Worm (Caenorhabditis elegans) whole organism, young adult: ENCODE results near the gene CD4.8.

ENCODE experiments used
- B0035.1 ChIP-seq: sonication (generic microtip); optimal IDR thresholded peaks from 2 replicates; lab custom pipeline; 2016; ENCODE audit warnings: missing genetic modification characterization, mild to moderate bottlenecking, missing compliant biosample characterization, missing genotype, missing genetic modification reagents
- C17E4.6 ChIP-seq: fragments of 200-800 bp; sonication (Bioruptor generic); IDR thresholded peaks from 2 replicates; pipeline ENCODE4 v1.3.6; 2022; ENCODE audit warnings: missing genetic modification reagents, missing genetic modification characterization, missing compliant biosample characterization
- D2030.7 ChIP-seq: fragments of 200-800 bp; sonication (Bioruptor generic); IDR thresholded peaks from 2 replicates; pipeline ENCODE4 v1.3.6; 2022; ENCODE audit warnings: missing genetic modification reagents, missing genetic modification characterization, missing compliant biosample characterization
- F10E7.11 ChIP-seq: sonication (generic microtip); optimal IDR thresholded peaks from 2 replicates; lab custom pipeline; 2017; ENCODE audit warnings: mild to moderate bottlenecking, missing genetic modification characterization, moderate library complexity, missing compliant biosample characterization
- F37B4.10 ChIP-seq: fragments of 200-800 bp; sonication (Bioruptor generic); IDR thresholded peaks from 2 replicates; pipeline ENCODE4 v1.3.6; 2022; ENCODE audit warnings: missing genetic modification characterization, missing compliant biosample characterization
- F49E8.2 ChIP-seq: sonication (generic microtip); optimal IDR thresholded peaks from 3 replicates; lab custom pipeline; 2017; ENCODE audit warnings: missing genetic modification characterization, mild to moderate bottlenecking, missing compliant biosample characterization, antibody characterized with exemption, moderate library complexity; ENCODE audit not compliant: insufficient read depth
- F52B5.7 ChIP-seq: sonication (generic microtip); optimal IDR thresholded peaks from 2 replicates; lab custom pipeline; 2016; ENCODE audit warnings: mild to moderate bottlenecking, missing genetic modification characterization, missing compliant biosample characterization
- F57C9.4 ChIP-seq: sonication (generic microtip); optimal IDR thresholded peaks from 2 replicates; lab custom pipeline; 2017; ENCODE audit warnings: mild to moderate bottlenecking, missing genetic modification characterization, missing compliant biosample characterization
- K12H6.12 ChIP-seq: fragments of 200-800 bp; sonication (Bioruptor generic); optimal IDR thresholded peaks from 2 replicates; lab custom pipeline; 2018; ENCODE audit warnings: mild to moderate bottlenecking, missing genetic modification characterization, missing compliant biosample characterization
- Y53G8AR.9 ChIP-seq: fragments of 200-800 bp; sonication (Bioruptor generic); conservative IDR thresholded peaks from 2 replicates; pipeline ENCODE4 v1.3.6; 2022; ENCODE audit warnings: missing genetic modification reagents, missing genetic modification characterization, missing compliant biosample characterization
- akir-1 ChIP-seq: fragments of 200-800 bp; sonication (Bioruptor generic); optimal IDR thresholded peaks from 2 replicates; lab custom pipeline; 2018; ENCODE audit warnings: mild to moderate bottlenecking, missing genetic modification characterization, moderate library complexity, missing compliant biosample characterization
- ama-1 ChIP-seq, 3 experiments: fragments of 150-350 bp in 1 of 3; sonication (generic microtip) in 2 of 3; optimal IDR thresholded peaks; 2 replicates each; lab custom pipeline; 2014 to 2018; ENCODE audit warnings: missing biosample characterization in 2 of 3, missing genetic modification characterization in 2 of 3, missing genetic modification reagents in 2 of 3
- aptf-2 ChIP-seq: fragments of 200-800 bp; sonication (Bioruptor generic); conservative IDR thresholded peaks from 2 replicates; pipeline ENCODE4 v1.3.6; 2022; ENCODE audit warnings: missing genetic modification reagents, missing genetic modification characterization, missing compliant biosample characterization
- atf-7 ChIP-seq: sonication (generic microtip); optimal IDR thresholded peaks from 2 replicates; lab custom pipeline; 2017; ENCODE audit warnings: mild to moderate bottlenecking, missing genetic modification characterization, missing compliant biosample characterization
- athp-1 ChIP-seq: sonication (generic microtip); optimal IDR thresholded peaks from 2 replicates; lab custom pipeline; 2017; ENCODE audit warnings: mild to moderate bottlenecking, missing genetic modification characterization, missing compliant biosample characterization
- ccch-3 ChIP-seq: fragments of 200-800 bp; sonication (Bioruptor generic); optimal IDR thresholded peaks from 2 replicates; lab custom pipeline; 2018; ENCODE audit warnings: mild to moderate bottlenecking, missing genetic modification characterization, missing compliant biosample characterization
- ceh-100 ChIP-seq: fragments of 200-800 bp; sonication (Bioruptor generic); IDR thresholded peaks from 2 replicates; pipeline ENCODE4 v1.3.6; 2022; ENCODE audit warnings: missing genetic modification reagents, missing genetic modification characterization, missing compliant biosample characterization
- ceh-79 ChIP-seq: sonication (generic microtip); optimal IDR thresholded peaks from 2 replicates; lab custom pipeline; 2017; ENCODE audit warnings: mild to moderate bottlenecking, missing genetic modification characterization, missing compliant biosample characterization
- die-1 ChIP-seq: sonication (generic microtip); optimal IDR thresholded peaks from 2 replicates; lab custom pipeline; 2016; ENCODE audit warnings: missing genotype, mild to moderate bottlenecking, missing genetic modification characterization, missing compliant biosample characterization
- dox-1 ChIP-seq: fragments of 200-800 bp; sonication (Bioruptor generic); IDR thresholded peaks from 2 replicates; pipeline ENCODE4 v1.3.6; 2022; ENCODE audit warnings: missing genetic modification reagents, missing genetic modification characterization, missing compliant biosample characterization
- dpff-1 ChIP-seq: sonication (generic microtip); optimal IDR thresholded peaks from 2 replicates; lab custom pipeline; 2017; ENCODE audit warnings: mild to moderate bottlenecking, missing genetic modification characterization, missing compliant biosample characterization
- dpl-1 ChIP-seq: fragments of 150-350 bp; optimal IDR thresholded peaks from 2 replicates; lab custom pipeline; 2014; ENCODE audit warnings: missing biosample characterization, missing genetic modification reagents, missing genetic modification characterization
- egl-18 ChIP-seq: fragments of 200-800 bp; sonication (Bioruptor generic); IDR thresholded peaks from 2 replicates; pipeline ENCODE4 v1.3.6; 2022; ENCODE audit warnings: missing genetic modification reagents, missing genetic modification characterization, missing compliant biosample characterization
- lag-1 ChIP-seq: fragments of 200-800 bp; sonication (Bioruptor generic); IDR thresholded peaks from 2 replicates; pipeline ENCODE4 v1.3.6; 2022; ENCODE audit warnings: missing genetic modification reagents, missing genetic modification characterization, missing compliant biosample characterization
- let-526 ChIP-seq: fragments of 200-800 bp; sonication (Bioruptor generic); IDR thresholded peaks from 2 replicates; pipeline ENCODE4 v1.3.6; 2022; ENCODE audit warnings: missing genetic modification reagents, missing genetic modification characterization, missing compliant biosample characterization
- let-607 ChIP-seq, 2 experiments: fragments of 200-800 bp in 1 of 2; sonication (Bioruptor generic) in 1 of 2; sonication (generic microtip) in 1 of 2; optimal IDR thresholded peaks; 2 replicates each; lab custom pipeline; 2016 to 2018; ENCODE audit warnings: mild to moderate bottlenecking in 2 of 2, missing compliant biosample characterization in 2 of 2, missing genetic modification characterization in 2 of 2, moderate library complexity in 2 of 2, missing genotype in 1 of 2
- lsl-1 ChIP-seq: fragments of 200-800 bp; sonication (Bioruptor generic); optimal IDR thresholded peaks from 2 replicates; lab custom pipeline; 2018; ENCODE audit warnings: mild to moderate bottlenecking, missing genetic modification characterization, moderate library complexity, missing compliant biosample characterization
- madf-10 ChIP-seq: sonication (generic microtip); optimal IDR thresholded peaks from 2 replicates; lab custom pipeline; 2016; ENCODE audit warnings: mild to moderate bottlenecking, missing genetic modification characterization, missing compliant biosample characterization
- madf-8 ChIP-seq: fragments of 200-800 bp; sonication (Bioruptor generic); conservative IDR thresholded peaks from 2 replicates; pipeline ENCODE4 v1.3.6; 2022; ENCODE audit warnings: missing genetic modification reagents, missing genetic modification characterization, missing compliant biosample characterization
- mcd-1 ChIP-seq: fragments of 200-800 bp; sonication (Bioruptor generic); IDR thresholded peaks from 2 replicates; pipeline ENCODE4 v1.3.6; 2022; ENCODE audit warnings: missing genetic modification reagents, missing genetic modification characterization, missing compliant biosample characterization
- mxl-1 ChIP-seq: sonication (generic microtip); optimal IDR thresholded peaks from 2 replicates; lab custom pipeline; 2016; ENCODE audit warnings: missing genetic modification characterization, missing compliant biosample characterization
- nhr-27 ChIP-seq: fragments of 200-800 bp; sonication (Bioruptor generic); optimal IDR thresholded peaks from 2 replicates; lab custom pipeline; 2018; ENCODE audit warnings: mild to moderate bottlenecking, missing genetic modification characterization, moderate library complexity, missing compliant biosample characterization
- nhr-80 ChIP-seq: sonication (generic microtip); optimal IDR thresholded peaks from 2 replicates; lab custom pipeline; 2016; ENCODE audit warnings: missing genetic modification characterization, missing compliant biosample characterization
- pbrm-1 ChIP-seq: fragments of 200-800 bp; sonication (Bioruptor generic); IDR thresholded peaks from 2 replicates; pipeline ENCODE4 v1.3.6; 2022; ENCODE audit warnings: missing genetic modification reagents, missing genetic modification characterization, missing compliant biosample characterization
- snpc-1.3 ChIP-seq: sonication (generic microtip); optimal IDR thresholded peaks from 2 replicates; lab custom pipeline; 2017; ENCODE audit warnings: missing genetic modification characterization, mild to moderate bottlenecking, missing compliant biosample characterization, antibody characterized with exemption, moderate library complexity, missing genotype, missing genetic modification reagents; ENCODE audit not compliant: insufficient read depth
- snpc-3.4 ChIP-seq: sonication (generic microtip); optimal IDR thresholded peaks from 2 replicates; lab custom pipeline; 2017; ENCODE audit warnings: missing genetic modification characterization, mild to moderate bottlenecking, missing compliant biosample characterization, antibody characterized with exemption, moderate library complexity, missing genotype, missing genetic modification reagents
- sptf-2 ChIP-seq: fragments of 200-800 bp; sonication (Bioruptor generic); optimal IDR thresholded peaks from 2 replicates; lab custom pipeline; 2018; ENCODE audit warnings: mild to moderate bottlenecking, missing genetic modification characterization, missing compliant biosample characterization
- zfh-2 ChIP-seq: fragments of 200-800 bp; sonication (Bioruptor generic); conservative IDR thresholded peaks from 2 replicates; pipeline ENCODE4 v1.3.6; 2022; ENCODE audit warnings: missing genetic modification reagents, missing genetic modification characterization, missing compliant biosample characterization

The CD4.8 gene

DNA sequence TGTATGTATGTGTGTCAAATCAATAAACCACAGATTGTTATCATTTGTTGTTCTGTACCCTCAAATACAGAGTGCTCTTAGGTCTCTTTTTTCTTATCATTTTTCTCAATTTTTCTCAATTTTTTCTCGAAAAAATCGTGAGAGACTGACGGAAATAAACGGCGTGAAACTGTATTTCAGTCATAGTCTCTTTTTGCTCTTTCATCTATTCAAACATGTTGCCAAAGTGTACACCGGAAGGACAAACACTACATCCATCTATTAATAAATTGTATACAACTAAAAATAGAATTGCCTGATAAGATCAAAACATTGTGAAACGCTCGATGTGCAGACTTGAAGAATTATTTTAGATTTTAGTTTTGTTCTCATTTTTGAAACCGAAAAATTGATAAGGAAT, 33.3 kb upstream of the CD4.8 start:
- TF ChIP-seq athp-1 (no peak), nhr-80 (tag; lab: Kevin White, UChicago) (peak; percentile 38)

DNA sequence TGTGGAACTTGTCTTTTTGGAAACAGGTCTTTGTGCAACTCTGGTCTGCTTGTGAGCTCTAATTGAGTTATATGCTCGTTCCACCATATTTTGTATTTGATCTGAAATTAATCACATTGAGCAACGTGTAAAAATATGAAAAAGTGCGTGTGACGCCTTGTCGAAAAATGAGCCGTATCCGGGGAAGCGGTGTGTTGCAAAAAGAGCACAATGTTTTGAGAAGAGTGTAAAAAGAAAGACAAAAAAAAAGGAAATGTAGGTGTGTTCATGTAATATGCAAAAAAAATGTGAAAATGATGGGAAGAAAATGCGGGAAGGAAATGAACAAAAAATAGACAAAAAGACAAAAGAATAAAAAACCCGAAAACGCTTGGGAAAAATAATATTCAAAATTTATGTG, 29.6 kb upstream of the CD4.8 start, which contains the start of gene acy-4:
TSS of gene acy-4 (minus strand) at position 101 of the 400 bp plus-strand sequence.
- TF ChIP-seq D2030.7 (no peak), F57C9.4 (tag; lab: Kevin White, UChicago) (no peak), mxl-1 (tag; lab: Kevin White, UChicago) (no peak), F49E8.2 (no peak), ceh-79 (no peak), madf-8 (GFP tag; lab: Robert Waterston, UW) (no peak), pbrm-1 (GFP tag; lab: Robert Waterston, UW) (no peak), aptf-2 (GFP tag; lab: Robert Waterston, UW) (no peak), athp-1 (no peak), lag-1 (GFP tag; lab: Robert Waterston, UW) (no peak), sptf-2 (no peak)
- TF ChIP-seq, all 124 proteins: peak for 0

DNA sequence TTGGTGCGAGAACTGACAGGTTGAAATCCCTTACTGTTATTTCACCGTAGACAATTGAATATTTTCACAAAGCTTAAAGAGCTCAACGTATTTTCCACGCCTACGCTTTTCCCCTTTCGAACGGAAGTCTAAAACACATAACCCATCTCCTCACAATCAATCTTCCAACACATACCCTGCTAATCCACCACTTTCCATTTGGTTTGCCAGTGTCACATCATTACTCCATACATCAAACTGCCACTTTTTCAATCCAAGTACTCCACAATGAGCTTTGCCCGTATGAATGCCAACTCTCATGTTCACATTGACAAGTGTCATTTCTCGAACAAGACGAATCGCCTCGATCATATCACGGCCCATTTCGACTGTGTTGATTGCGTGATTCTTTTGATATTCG, 26.9 kb upstream of the CD4.8 start:
- TF ChIP-seq dpl-1 (GFP tag; lab: Kevin White, UChicago) (no peak), K12H6.12 (tag; lab: Kevin White, UChicago) (peak; percentile 17)

DNA sequence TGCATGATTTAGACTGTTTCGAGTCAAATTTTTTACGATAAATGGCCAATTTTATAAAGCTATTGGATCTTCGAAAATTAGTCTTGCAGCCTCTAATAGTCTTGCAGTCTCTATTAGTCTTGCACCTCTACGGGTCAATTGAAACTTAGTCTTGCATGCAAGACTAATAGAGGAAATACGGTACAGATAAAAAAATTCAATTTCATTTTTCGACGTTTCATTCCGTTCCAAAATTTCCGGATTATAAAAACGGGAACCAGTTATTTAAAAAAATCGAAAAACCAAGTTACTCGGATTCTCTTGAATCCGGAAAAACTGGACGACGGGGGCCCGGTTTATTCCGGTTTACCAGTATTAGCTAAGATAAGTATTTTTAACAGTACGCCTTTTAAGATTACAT, 20.2 kb upstream of the CD4.8 start, which contains the start of gene M03E7.1:
TSS of gene M03E7.1 (plus strand) at position 301 of the 400 bp plus-strand sequence.
- TF ChIP-seq F37B4.10 (GFP tag; lab: Robert Waterston, UW): no peak
- no peak for TF ChIP-seq B0035.1
- TF ChIP-seq nhr-27 (tag; lab: Kevin White, UChicago): no peak
- no peak for TF ChIP-seq ccch-3
- no peak for TF ChIP-seq C17E4.6 (GFP tag; lab: Robert Waterston, UW)
- TF ChIP-seq Y53G8AR.9 (GFP tag; lab: Robert Waterston, UW): no peak
- TF ChIP-seq ceh-100 (GFP tag; lab: Robert Waterston, UW): no peak
- no peak for TF ChIP-seq F52B5.7 (tag; lab: Kevin White, UChicago)
- TF ChIP-seq zfh-2 (GFP tag; lab: Robert Waterston, UW): no peak
- TF ChIP-seq let-526: no peak

DNA sequence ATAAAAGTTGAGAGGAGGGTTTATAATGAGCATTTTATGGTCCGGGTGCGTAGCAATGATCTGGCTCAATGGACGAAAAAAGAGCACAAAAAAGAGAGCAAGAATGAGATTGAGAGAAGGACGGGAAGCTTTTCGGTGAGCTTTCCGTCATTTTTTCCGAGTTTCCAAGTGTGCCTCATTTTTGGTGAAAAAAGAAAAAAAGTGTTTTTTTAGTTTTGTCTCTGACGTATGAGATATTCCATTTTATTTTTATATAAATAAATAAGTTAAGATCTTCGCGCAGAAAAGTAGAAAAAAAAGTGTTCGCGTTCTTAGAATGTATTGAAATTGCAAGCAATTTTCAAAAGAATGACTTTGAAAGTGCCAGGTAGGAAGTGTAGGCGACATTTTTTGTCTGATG, 18.9 kb upstream of the CD4.8 start, which contains the start of gene memb-2:
TSS of gene memb-2 (minus strand) at position 101 of the 400 bp plus-strand sequence.
- TF ChIP-seq lsl-1 (GFP tag; lab: Kevin White, UChicago): no peak
- no peak for TF ChIP-seq egl-18 (GFP tag; lab: Robert Waterston, UW)
- no peak for TF ChIP-seq madf-10 (tag; lab: Kevin White, UChicago)
- no peak for TF ChIP-seq ccch-3
- no peak for TF ChIP-seq zfh-2 (GFP tag; lab: Robert Waterston, UW)
- no peak for TF ChIP-seq die-1
- TF ChIP-seq athp-1: no peak
- no peak for TF ChIP-seq akir-1 (GFP tag; lab: Kevin White, UChicago)
- TF ChIP-seq ama-1 (optimal IDR thresholded peaks at IDR 0.05; lab: Kevin White, UChicago): no peak
- TF ChIP-seq ama-1 (GFP tag; optimal IDR thresholded peaks at IDR 0.05; lab: Kevin White, UChicago): no peak
- TF ChIP-seq F52B5.7 (tag; lab: Kevin White, UChicago): no peak
- TF ChIP-seq dpff-1 (tag; lab: Kevin White, UChicago): no peak
- no peak for TF ChIP-seq F10E7.11 (tag; lab: Kevin White, UChicago)
- no peak for TF ChIP-seq atf-7 (tag; lab: Kevin White, UChicago)
- no peak for TF ChIP-seq dox-1 (GFP tag; lab: Robert Waterston, UW)
- no peak for TF ChIP-seq F37B4.10 (GFP tag; lab: Robert Waterston, UW)
- no peak for TF ChIP-seq snpc-1.3 (tag; lab: Kevin White, UChicago)
- TF ChIP-seq aptf-2 (GFP tag; lab: Robert Waterston, UW): no peak
- no peak for TF ChIP-seq mcd-1
- TF ChIP-seq snpc-3.4 (tag; lab: Kevin White, UChicago): no peak
- no peak for TF ChIP-seq let-607 (tag; optimal IDR thresholded peaks at IDR 0.05; lab: Kevin White, UChicago)
